Fruit fly (Drosophila melanogaster): ENCODE data around the gene cona.

dm6 chr3R:18361694-18362093, 23.9 kb upstream of the cona start, which contains the start of gene hmw:
- no peak for TF ChIP-seq Mnt (GFP tag; optimal IDR thresholded peaks at IDR 0.05)
- no peak for TF ChIP-seq kay (GFP tag; ENCODE audit: borderline replicate concordance)

Measured in whole organism, adult.